Worm (Caenorhabditis elegans) whole organism, L4 larva: ENCODE measurements around the gene mtm-5.

Experiments
- cey-2 ChIP-seq: sonication (generic microtip); optimal IDR thresholded peaks from 3 replicates; lab custom pipeline; 2017; ENCODE audit warnings: missing genetic modification characterization, mild to moderate bottlenecking, missing compliant biosample characterization, antibody characterized with exemption, borderline replicate concordance; ENCODE audit not compliant: insufficient read depth
- fkh-10 ChIP-seq: fragments of 150-350 bp; optimal IDR thresholded peaks from 2 replicates; lab custom pipeline; 2014; ENCODE audit warnings: missing biosample characterization, missing genetic modification reagents, missing genetic modification characterization
- lim-7 ChIP-seq: fragments of 200-800 bp; sonication (Bioruptor generic); IDR thresholded peaks from 2 replicates; pipeline ENCODE4 v1.3.6; 2022; ENCODE audit warnings: missing genetic modification characterization, missing compliant biosample characterization
- lir-3 ChIP-seq: sonication (generic microtip); optimal IDR thresholded peaks from 2 replicates; lab custom pipeline; 2016; ENCODE audit warnings: mild to moderate bottlenecking, missing genetic modification characterization, missing compliant biosample characterization
- lsy-2 ChIP-seq, 2 experiments: fragments of 150-350 bp in 1 of 2; sonication (generic microtip) in 1 of 2; optimal IDR thresholded peaks; 2 replicates each; lab custom pipeline; 2014 to 2017; ENCODE audit warnings: missing biosample characterization in 2 of 2, missing genetic modification characterization in 2 of 2
- mes-2 ChIP-seq: sonication (generic microtip); optimal IDR thresholded peaks from 2 replicates; lab custom pipeline; 2016; ENCODE audit warnings: missing genotype, mild to moderate bottlenecking, missing genetic modification characterization, missing compliant biosample characterization; ENCODE audit not compliant: poor library complexity, severe bottlenecking
- nhr-10 ChIP-seq: fragments of 150-350 bp; optimal IDR thresholded peaks from 2 replicates; lab custom pipeline; 2014; ENCODE audit warnings: missing biosample characterization, missing genetic modification characterization
- nhr-102 ChIP-seq: sonication (generic microtip); optimal IDR thresholded peaks from 2 replicates; lab custom pipeline; 2016; ENCODE audit warnings: mild to moderate bottlenecking, missing genetic modification characterization, moderate library complexity, missing compliant biosample characterization
- php-3 ChIP-seq: fragments of 200-800 bp; sonication (Bioruptor generic); IDR thresholded peaks from 2 replicates; pipeline ENCODE4 v1.3.6; 2022; ENCODE audit warnings: missing genetic modification reagents, missing genetic modification characterization, missing compliant biosample characterization
- snpc-4 ChIP-seq: fragments of 150-350 bp; optimal IDR thresholded peaks from 2 replicates; lab custom pipeline; 2014; ENCODE audit warnings: missing biosample characterization, missing genetic modification characterization
- zfp-2 ChIP-seq: sonication (generic microtip); optimal IDR thresholded peaks from 2 replicates; lab custom pipeline; 2016; ENCODE audit warnings: mild to moderate bottlenecking, missing genetic modification characterization, missing compliant biosample characterization

ce11 chrX:5202399-5202798 is 40.8 kb downstream of the mtm-5 start:
- TF ChIP-seq cey-2 (tag; lab: Kevin White, UChicago) (no peak), zfp-2 (no peak), snpc-4 (tag; lab: Kevin White, UChicago) (no peak), php-3 (GFP tag; lab: Robert Waterston, UW) (no peak), mes-2 (tag; lab: Kevin White, UChicago) (no peak), lim-7 (no peak), fkh-10 (GFP tag; lab: Kevin White, UChicago) (no peak), lir-3 (no peak), nhr-102 (tag; lab: Kevin White, UChicago) (no peak), lsy-2 (tag; optimal IDR thresholded peaks at IDR 0.05; lab: Kevin White, UChicago) (no peak), nhr-10 (no peak)
